Fruit fly (Drosophila melanogaster): Measurements from ENCODE around the gene COX6AL2.

Gene COX6AL2

dm6 chr3L:18946956-18947355 is 33.0 kb upstream of the COX6AL2 start:
- TF ChIP-seq OdsH (GFP tag; optimal IDR thresholded peaks at IDR 0.05) = no peak
- no peak for TF ChIP-seq usp (GFP tag; optimal IDR thresholded peaks at IDR 0.05)
- no peak for TF ChIP-seq fru (GFP tag; optimal IDR thresholded peaks at IDR 0.05)
- no peak for TF ChIP-seq h (GFP tag; optimal IDR thresholded peaks at IDR 0.05)
- no peak for TF ChIP-seq br (GFP tag; optimal IDR thresholded peaks at IDR 0.05)
- no peak for TF ChIP-seq Hr78 (GFP tag; optimal IDR thresholded peaks at IDR 0.05)
- no peak for TF ChIP-seq jim (GFP tag; optimal IDR thresholded peaks at IDR 0.05)
- no peak for TF ChIP-seq Vsx2 (GFP tag; optimal IDR thresholded peaks at IDR 0.05; ENCODE audit: partially characterized antibody)
- TF ChIP-seq Myc (optimal IDR thresholded peaks at IDR 0.05) = peak; percentile 9
- TF ChIP-seq dmrt93B (GFP tag; optimal IDR thresholded peaks at IDR 0.05) = peak; percentile 40
- no peak for TF ChIP-seq Hnf4 (GFP tag; optimal IDR thresholded peaks at IDR 0.05)
- TF ChIP-seq N (GFP tag; optimal IDR thresholded peaks at IDR 0.05) = no peak
- no peak for TF ChIP-seq foxo (GFP tag; optimal IDR thresholded peaks at IDR 0.05)
- TF ChIP-seq Jra (GFP tag; optimal IDR thresholded peaks at IDR 0.05) = no peak

- TF ChIP-seq GATAd (GFP tag; optimal IDR thresholded peaks at IDR 0.05) (no peak), Vsx2 (GFP tag; optimal IDR thresholded peaks at IDR 0.05; ENCODE audit: partially characterized antibody) (no peak), Hnf4 (GFP tag; optimal IDR thresholded peaks at IDR 0.05) (no peak), brk (GFP tag; optimal IDR thresholded peaks at IDR 0.05) (no peak), sv (GFP tag; optimal IDR thresholded peaks at IDR 0.05) (no peak), Dif (GFP tag; optimal IDR thresholded peaks at IDR 0.05; ENCODE audit: partially characterized antibody) (no peak), fru (GFP tag; optimal IDR thresholded peaks at IDR 0.05) (no peak), Hr78 (GFP tag; optimal IDR thresholded peaks at IDR 0.05) (no peak), dsf (GFP tag; optimal IDR thresholded peaks at IDR 0.05; ENCODE audit: borderline replicate concordance) (no peak), woc (GFP tag; optimal IDR thresholded peaks at IDR 0.05) (no peak), Myc (optimal IDR thresholded peaks at IDR 0.05) (no peak), psq (GFP tag; optimal IDR thresholded peaks at IDR 0.05) (no peak)
These were observed 32.0 kb upstream of the COX6AL2 start, which contains the start of gene CG32204 for dm6 chr3L:18945938-18946337. Gene CG32204 (minus strand): TSS chr3L:18946038.

dm6 chr3L:18924790-18925189 is 10.8 kb upstream of the COX6AL2 start, which contains the start of gene CG43049:
Gene CG43049 (plus strand): TSS chr3L:18925090.
- TF ChIP-seq CrebA (GFP tag; optimal IDR thresholded peaks at IDR 0.05; ENCODE audit: borderline replicate concordance) (no peak), OdsH (GFP tag; optimal IDR thresholded peaks at IDR 0.05) (no peak), tai (GFP tag; optimal IDR thresholded peaks at IDR 0.05) (no peak), CG9705 (GFP tag; optimal IDR thresholded peaks at IDR 0.05) (no peak), Mio (GFP tag; optimal IDR thresholded peaks at IDR 0.05) (no peak), Hr83 (GFP tag; optimal IDR thresholded peaks at IDR 0.05; ENCODE audit: poor library complexity, severe bottlenecking) (no peak), HLH106 (tag; optimal IDR thresholded peaks at IDR 0.05) (no peak), Vsx2 (GFP tag; optimal IDR thresholded peaks at IDR 0.05; ENCODE audit: partially characterized antibody) (no peak), pan (optimal IDR thresholded peaks at IDR 0.05) (no peak), Jra (GFP tag; optimal IDR thresholded peaks at IDR 0.05) (no peak)

- TF ChIP-seq Rel (GFP tag; optimal IDR thresholded peaks at IDR 0.05) (no peak), Rel (tag; optimal IDR thresholded peaks at IDR 0.05) (no peak), usp (GFP tag; optimal IDR thresholded peaks at IDR 0.05) (no peak), N (GFP tag; optimal IDR thresholded peaks at IDR 0.05) (no peak), sv (GFP tag; optimal IDR thresholded peaks at IDR 0.05) (no peak), Myc (optimal IDR thresholded peaks at IDR 0.05) (no peak), Jra (GFP tag; optimal IDR thresholded peaks at IDR 0.05) (no peak), Sp1 (GFP tag; optimal IDR thresholded peaks at IDR 0.05) (no peak), OdsH (GFP tag; optimal IDR thresholded peaks at IDR 0.05) (no peak), Hr78 (GFP tag; optimal IDR thresholded peaks at IDR 0.05) (no peak), dmrt93B (GFP tag; optimal IDR thresholded peaks at IDR 0.05) (no peak), fru (GFP tag; optimal IDR thresholded peaks at IDR 0.05) (no peak), CG9705 (GFP tag; optimal IDR thresholded peaks at IDR 0.05) (no peak), jim (GFP tag; optimal IDR thresholded peaks at IDR 0.05) (no peak), br (GFP tag; optimal IDR thresholded peaks at IDR 0.05) (no peak), psq (GFP tag; optimal IDR thresholded peaks at IDR 0.05) (no peak), sage (GFP tag; optimal IDR thresholded peaks at IDR 0.05) (no peak), GATAd (GFP tag; optimal IDR thresholded peaks at IDR 0.05) (no peak), Dif (GFP tag; optimal IDR thresholded peaks at IDR 0.05; ENCODE audit: partially characterized antibody) (no peak)
These were observed 8.1 kb upstream of the COX6AL2 start, which contains the start of gene CG3819 for dm6 chr3L:18922086-18922485. Gene CG3819 (minus strand): TSS chr3L:18922108.

dm6 chr3L:18920219-18920618 is 6.3 kb upstream of the COX6AL2 start, which contains the start of gene CG18223:
Gene CG18223 (minus strand): TSS chr3L:18920319.
- no peak for TF ChIP-seq pan (optimal IDR thresholded peaks at IDR 0.05)
- TF ChIP-seq fru (GFP tag; optimal IDR thresholded peaks at IDR 0.05) = no peak
- TF ChIP-seq Dfd (GFP tag; optimal IDR thresholded peaks at IDR 0.05) = no peak
- TF ChIP-seq dl (GFP tag; optimal IDR thresholded peaks at IDR 0.05; ENCODE audit: insufficient read depth in 1 of 2, partially characterized antibody in 2 of 2) = no peak
- no peak for TF ChIP-seq jim (GFP tag; optimal IDR thresholded peaks at IDR 0.05)
- no peak for TF ChIP-seq br (GFP tag; optimal IDR thresholded peaks at IDR 0.05)
- no peak for TF ChIP-seq Myc (optimal IDR thresholded peaks at IDR 0.05)
- no peak for TF ChIP-seq woc (GFP tag; optimal IDR thresholded peaks at IDR 0.05)
- no peak for TF ChIP-seq psq (GFP tag; optimal IDR thresholded peaks at IDR 0.05)
- TF ChIP-seq GATAd (GFP tag; optimal IDR thresholded peaks at IDR 0.05) = no peak
- TF ChIP-seq N (GFP tag; optimal IDR thresholded peaks at IDR 0.05) = no peak
- no peak for TF ChIP-seq dsf (GFP tag; optimal IDR thresholded peaks at IDR 0.05; ENCODE audit: borderline replicate concordance)
- TF ChIP-seq Hr83 (GFP tag; optimal IDR thresholded peaks at IDR 0.05; ENCODE audit: poor library complexity, severe bottlenecking) = no peak
- no peak for TF ChIP-seq Mio (GFP tag; optimal IDR thresholded peaks at IDR 0.05)
- TF ChIP-seq dmrt93B (GFP tag; optimal IDR thresholded peaks at IDR 0.05) = no peak
- TF ChIP-seq Vsx2 (GFP tag; optimal IDR thresholded peaks at IDR 0.05; ENCODE audit: partially characterized antibody) = no peak
- no peak for TF ChIP-seq sage (GFP tag; optimal IDR thresholded peaks at IDR 0.05)
- no peak for TF ChIP-seq CG9705 (GFP tag; optimal IDR thresholded peaks at IDR 0.05)

Measured in whole organism, wandering third instar larva.